Fruit fly (Drosophila melanogaster) whole organism, larva: ENCODE results near the gene SA1.

Experiments
- noc ChIP-seq: fragments of 200-800 bp; sonication (Bioruptor generic); optimal IDR thresholded peaks from 3 replicates; lab custom pipeline; 2019; ENCODE audit warnings: missing biosample characterization, mild to moderate bottlenecking, missing genetic modification characterization, moderate library complexity

The SA1 gene

DNA sequence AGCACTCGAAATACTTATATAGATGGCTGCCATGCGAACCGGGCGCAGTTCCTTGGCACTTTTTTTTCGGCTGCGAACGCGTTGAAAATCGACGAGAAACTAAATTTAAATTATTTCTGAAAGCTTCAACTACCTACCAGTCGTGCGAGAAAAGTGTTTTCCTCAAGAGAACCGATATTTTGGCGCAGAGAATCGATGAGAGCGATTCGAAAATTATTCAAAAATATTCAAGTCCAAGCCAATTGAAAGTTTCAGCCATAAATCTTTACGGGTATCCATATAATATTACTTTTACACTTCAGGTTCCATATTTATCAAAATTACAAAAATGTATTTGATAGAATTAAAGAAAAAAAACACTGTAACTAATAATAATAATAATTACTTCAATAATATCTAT, 7.5 kb upstream of the SA1 start, which contains the start of gene CG18304:
Gene CG18304 (minus strand): TSS at position 101 of the 400 bp plus-strand sequence.
- no peak for TF ChIP-seq noc (tag; lab: Kevin White, UChicago)

dm6 chr2L:6945088-6945487, 5.1 kb upstream of the SA1 start, which contains the start of gene Fgop2:
Gene Fgop2, minus strand, starts transcription at chr2L:6945289.
- TF ChIP-seq noc (tag; lab: Kevin White, UChicago) = no peak

DNA sequence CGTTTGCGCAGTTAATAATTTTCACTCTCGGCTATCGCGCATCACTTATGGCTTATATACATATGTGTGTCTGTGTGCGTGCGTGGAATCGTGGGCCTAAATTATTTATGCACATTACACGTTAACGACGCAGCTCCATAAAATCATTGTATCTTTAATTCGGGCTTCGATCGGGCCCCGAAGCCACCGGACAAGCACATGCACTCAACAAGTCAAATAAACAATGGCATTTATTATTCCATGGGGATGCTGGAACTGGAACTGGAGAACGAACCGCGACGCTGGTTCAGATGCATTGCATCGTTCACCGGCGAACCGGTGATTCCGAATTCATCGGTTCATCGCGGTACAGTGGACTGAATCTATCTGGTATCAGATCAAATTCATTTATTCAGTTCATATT, 1.7 kb upstream of the SA1 start, which contains the start of gene ihog:
Gene ihog (minus strand): TSS at position 269 of the 403 bp plus-strand sequence.
- TF ChIP-seq noc (tag; lab: Kevin White, UChicago) = no peak

DNA sequence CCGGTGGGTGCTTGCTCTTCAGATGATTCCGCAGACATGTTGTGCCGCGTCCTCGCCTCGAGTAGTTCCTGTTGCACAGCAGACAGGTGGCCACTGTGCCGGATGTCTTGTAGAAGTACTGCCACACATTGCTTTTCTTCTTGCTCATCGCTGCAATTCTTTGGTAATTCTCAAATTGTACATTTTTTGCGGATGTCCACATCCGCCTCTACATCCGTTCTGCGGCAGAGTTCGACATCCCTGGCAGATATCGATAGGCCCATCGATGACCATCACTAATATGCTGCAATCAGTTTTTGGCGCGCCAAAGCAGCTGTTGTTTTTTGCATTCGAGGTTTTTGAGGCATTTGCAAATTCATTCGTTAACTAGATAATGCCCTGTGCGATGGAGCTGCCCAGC, 6.5 kb downstream of the SA1 start, which contains the start of the genes CG13775 and CG3430:
Gene CG13775 (minus strand): TSS at position 226 of the 400 bp plus-strand sequence.
Gene CG3430 (plus strand): TSS at position 284 of the 400 bp plus-strand sequence.
- no peak for TF ChIP-seq noc (tag; lab: Kevin White, UChicago)

DNA sequence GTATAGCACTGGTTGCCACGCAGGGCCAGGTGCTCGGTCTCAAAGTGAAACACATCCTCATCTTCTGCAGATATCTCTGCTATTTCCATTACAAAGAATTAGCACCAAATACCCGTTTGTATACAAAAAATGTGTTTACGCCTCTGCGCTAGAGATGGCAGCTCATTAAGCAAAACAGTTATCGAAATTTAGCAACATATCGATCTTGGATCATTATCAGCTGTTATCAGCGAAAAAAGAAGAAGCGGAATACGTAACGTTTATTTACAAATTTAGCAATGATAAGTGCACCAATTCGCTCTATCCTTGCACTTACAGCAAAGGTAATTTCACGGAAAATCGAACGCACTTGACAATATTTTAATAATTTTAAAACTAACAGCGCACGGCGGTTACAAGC, 9.9 kb downstream of the SA1 start, which contains the start of the genes Atac1 and Hmgcl:
Gene Atac1 (minus strand): TSS at position 164 of the 400 bp plus-strand sequence.
Gene Hmgcl (plus strand): TSS at position 213 of the 400 bp plus-strand sequence.
- no peak for TF ChIP-seq noc (tag; lab: Kevin White, UChicago)

- peak; percentile 59 for TF ChIP-seq noc (tag; lab: Kevin White, UChicago)
These were observed 13.8 kb downstream of the SA1 start, which contains the start of the genes sip2 and Coprox for dm6 chr2L:6964022-6964434. Gene sip2, minus strand, starts transcription at chr2L:6964074. Gene Coprox, plus strand, starts transcription at chr2L:6964421.

DNA sequence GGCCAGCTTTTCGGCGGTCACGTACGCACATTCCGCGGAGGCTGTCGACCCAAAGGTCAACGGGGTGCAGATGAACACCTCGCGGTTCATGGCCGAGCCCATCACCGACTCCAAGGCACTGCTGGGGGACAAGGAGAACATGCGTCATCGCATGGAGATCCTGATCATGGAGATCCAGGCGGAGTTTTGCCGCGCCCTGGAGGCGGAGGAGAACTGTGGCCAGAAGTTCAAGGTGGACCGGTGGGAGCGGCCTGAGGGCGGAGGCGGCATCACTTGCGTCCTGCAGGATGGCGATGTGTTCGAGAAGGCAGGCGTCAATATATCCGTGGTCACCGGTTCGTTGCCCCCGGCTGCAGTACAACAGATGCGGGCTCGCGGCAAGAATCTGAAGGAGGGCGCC, 14.4 kb downstream of the SA1 start:
- TF ChIP-seq noc (tag; lab: Kevin White, UChicago) = no peak

- TF ChIP-seq noc (tag; lab: Kevin White, UChicago) = no peak
These were observed 16.1 kb downstream of the SA1 start for dm6 chr2L:6966309-6966708.

- TF ChIP-seq noc (tag; lab: Kevin White, UChicago) = no peak
These were observed 17.3 kb downstream of the SA1 start, which contains the start of gene Sumo for dm6 chr2L:6967422-6968012. Gene Sumo, minus strand, starts transcription at chr2L:6967644.

dm6 chr2L:6968013-6968517, 17.8 kb downstream of the SA1 start:
- TF ChIP-seq noc (tag; lab: Kevin White, UChicago) = no peak

DNA sequence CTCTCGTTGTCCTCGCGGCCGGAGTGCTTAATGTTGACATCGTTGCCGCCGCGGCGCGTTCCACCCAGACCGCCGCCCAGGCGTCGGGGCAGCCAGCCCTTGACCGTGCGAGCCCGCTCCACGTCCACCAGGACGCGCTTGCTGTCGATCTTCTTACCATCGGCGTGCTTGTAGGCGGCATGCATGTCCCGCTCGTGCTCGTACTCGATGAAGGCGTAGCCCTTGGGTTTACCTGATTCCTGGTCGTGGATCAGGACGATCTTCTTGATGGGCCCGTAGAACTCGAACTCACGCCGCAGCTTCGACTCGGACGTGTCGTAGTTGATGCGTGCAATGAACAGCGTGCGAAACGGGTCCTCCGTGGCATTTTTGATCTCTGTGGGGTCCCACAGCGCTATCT, 20.6 kb downstream of the SA1 start:
- TF ChIP-seq noc (tag; lab: Kevin White, UChicago) = no peak

- TF ChIP-seq noc (tag; lab: Kevin White, UChicago) = no peak
These were observed 21.4 kb downstream of the SA1 start, which contains the start of gene snRNP-U1-70K for dm6 chr2L:6971597-6972036. Gene snRNP-U1-70K, minus strand, starts transcription at chr2L:6971737.

DNA sequence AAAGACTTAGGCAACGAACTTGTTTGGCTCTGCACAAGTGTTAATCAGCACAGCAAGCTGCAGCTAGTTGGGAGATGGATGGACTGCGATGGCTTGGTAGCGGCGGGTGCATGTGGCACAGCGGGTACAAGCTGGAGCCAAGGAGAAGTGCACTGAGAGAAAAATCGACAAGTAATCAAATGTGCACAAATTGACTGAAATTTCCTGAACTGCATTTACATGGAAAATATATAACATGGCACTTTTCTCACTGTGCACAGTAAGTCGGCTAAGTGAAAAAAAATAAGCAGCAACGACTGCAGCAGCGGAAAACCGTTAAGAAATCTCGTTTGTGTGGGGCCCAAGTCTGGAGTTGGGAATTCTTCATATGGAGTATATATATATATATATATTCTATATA, 40.9 kb downstream of the SA1 start:
- TF ChIP-seq noc (tag; lab: Kevin White, UChicago) = no peak

DNA sequence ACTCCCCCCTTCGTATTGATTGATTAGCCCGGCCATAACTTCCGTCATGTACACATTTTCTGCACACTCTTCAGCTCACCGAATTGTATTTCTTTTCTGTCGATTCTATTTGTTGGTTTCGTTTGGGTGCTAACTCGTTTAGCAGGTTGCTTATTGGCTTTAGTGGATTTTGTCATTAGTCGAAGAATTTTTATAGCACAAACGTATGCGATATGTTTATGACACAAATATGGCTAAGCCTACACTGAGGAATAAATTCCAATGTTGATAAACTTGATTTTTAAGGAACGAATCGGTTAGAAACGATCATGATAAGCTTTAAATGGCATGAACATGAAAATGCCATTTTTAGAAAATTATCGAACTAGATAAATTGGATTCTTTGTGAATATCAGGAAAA, 48.5 kb downstream of the SA1 start:
- no peak for TF ChIP-seq noc (tag; lab: Kevin White, UChicago)
